Fruit fly (Drosophila melanogaster): ENCODE results near the gene Cdk12.

Cdk12 gene

DNA sequence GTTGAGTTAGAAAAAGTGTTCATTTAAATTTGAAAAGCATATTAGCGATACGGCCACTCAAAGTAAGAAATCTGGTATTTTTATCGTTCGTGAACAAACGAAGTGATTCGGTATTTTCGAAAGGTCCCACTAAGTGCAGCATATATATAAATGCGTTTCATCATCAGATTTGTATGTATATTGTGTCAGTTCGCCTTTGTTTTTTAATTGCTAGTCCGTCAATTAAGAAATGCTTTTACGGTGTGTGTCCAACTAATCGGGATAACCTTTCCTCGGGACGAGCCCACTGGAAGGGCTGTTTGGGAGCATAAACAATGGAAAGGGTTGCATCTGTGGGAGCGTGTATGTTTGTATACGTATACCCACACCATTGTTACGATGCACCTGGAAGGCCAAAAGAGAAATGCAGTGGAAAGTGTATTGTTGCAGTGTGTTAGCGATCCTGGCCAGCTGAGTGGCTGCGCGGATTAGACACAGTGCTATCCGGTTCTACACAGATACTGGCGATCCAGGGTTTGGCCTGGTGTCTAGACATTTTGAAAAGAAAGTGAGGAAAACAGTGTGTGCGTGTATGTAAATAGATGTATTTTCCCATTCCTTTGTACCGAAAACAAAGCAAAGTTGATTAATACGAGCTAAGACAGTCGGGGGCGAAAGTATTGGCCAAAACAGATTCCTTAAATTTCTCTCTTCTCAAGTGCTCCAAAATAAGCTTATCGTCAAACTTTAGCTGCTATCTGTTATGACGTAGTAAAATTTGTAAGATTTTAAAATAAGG is 7.1 kb downstream of the Cdk12 start, which contains the start of gene CG7611 (continued):
- TF ChIP-seq CG11696 (GFP tag; IDR thresholded peaks at IDR 0.05) (no peak), cato (GFP tag; optimal IDR thresholded peaks at IDR 0.05; ENCODE audit: borderline replicate concordance) (no peak), nerfin-1 (tag; optimal IDR thresholded peaks at IDR 0.05) (no peak), caup (GFP tag; optimal IDR thresholded peaks at IDR 0.05; ENCODE audit: severe bottlenecking) (no peak), Hand (GFP tag; optimal IDR thresholded peaks at IDR 0.05) (no peak), CG4617 (GFP tag; optimal IDR thresholded peaks at IDR 0.05; ENCODE audit: borderline replicate concordance) (peak; percentile 79), CG13123 (GFP tag; optimal IDR thresholded peaks at IDR 0.05) (no peak), CG10366 (GFP tag; IDR thresholded peaks at IDR 0.05) (no peak), D19B (GFP tag; optimal IDR thresholded peaks at IDR 0.05) (no peak), CG31441 (GFP tag; IDR thresholded peaks at IDR 0.05) (no peak), Gsc (GFP tag; IDR thresholded peaks at IDR 0.05) (no peak), CG1792 (GFP tag; optimal IDR thresholded peaks at IDR 0.05) (no peak), sens (GFP tag) (peak; percentile 59), CG17186 (GFP tag; optimal IDR thresholded peaks at IDR 0.05) (peak; percentile 9)

dm6 chr3L:21524071-21524889 is 8.2 kb downstream of the Cdk12 start:
- 0 out of 3 replicates have a peak, but pooled peaks have one; percentile 35 for TF ChIP-seq CG17361 (GFP tag; IDR thresholded peaks at IDR 0.05)
- TF ChIP-seq Hr78 (GFP tag; optimal IDR thresholded peaks at IDR 0.05), result peak in 1 of 2 experiments; percentile 97
- peak; percentile 33 for TF ChIP-seq CG10979 (tag; optimal IDR thresholded peaks at IDR 0.05)
- TF ChIP-seq luna (GFP tag; optimal IDR thresholded peaks at IDR 0.05), result no peak
- peak; percentile 56 for TF ChIP-seq Drgx (GFP tag; IDR thresholded peaks at IDR 0.05)
- TF ChIP-seq Xrp1 (GFP tag; IDR thresholded peaks at IDR 0.05), result peak; percentile 10; the same call in 1 of the 2 replicates
- TF ChIP-seq CG18262 (tag; optimal IDR thresholded peaks at IDR 0.05), result peak; percentile 12
- TF ChIP-seq CG15011 (GFP tag; optimal IDR thresholded peaks at IDR 0.05), result no peak
- TF ChIP-seq CG4424 (GFP tag; optimal IDR thresholded peaks at IDR 0.05), result peak; percentile 16
- TF ChIP-seq Bdp1 (GFP tag; optimal IDR thresholded peaks at IDR 0.05), result no peak
- TF ChIP-seq CG14050 (GFP tag; IDR thresholded peaks at IDR 0.05), result no peak
- peak; percentile 17 for TF ChIP-seq CG1529 (GFP tag; optimal IDR thresholded peaks at IDR 0.05)
- TF ChIP-seq CG12299 (tag; optimal IDR thresholded peaks at IDR 0.05), result no peak
- TF ChIP-seq CG17829 (tag; optimal IDR thresholded peaks at IDR 0.05), result peak; percentile 20
- peak; percentile 45 for TF ChIP-seq Ets65A (GFP tag)
- no peak for TF ChIP-seq CG12219 (GFP tag; optimal IDR thresholded peaks at IDR 0.05)
- TF ChIP-seq sens (GFP tag), result peak; percentile 77
- peak; percentile 96 for TF ChIP-seq CG15073 (GFP tag; optimal IDR thresholded peaks at IDR 0.05)
- TF ChIP-seq CG17359 (tag; optimal IDR thresholded peaks at IDR 0.05), result peak; percentile 9
- no peak for TF ChIP-seq CG7963 (GFP tag; IDR thresholded peaks at IDR 0.05; ENCODE audit: partially characterized antibody)
- TF ChIP-seq CG2875 (GFP tag; optimal IDR thresholded peaks at IDR 0.05), result peak; percentile 26
- peak; percentile 22 for TF ChIP-seq Med (GFP tag)
- TF ChIP-seq D19A (tag; optimal IDR thresholded peaks at IDR 0.05), result peak; percentile 76
- peak; percentile 38 for TF ChIP-seq CG2712 (tag; optimal IDR thresholded peaks at IDR 0.05)
- TF ChIP-seq pho (GFP tag; optimal IDR thresholded peaks at IDR 0.05), result peak; percentile 4
- no peak for TF ChIP-seq CG43689 (GFP tag; IDR thresholded peaks at IDR 0.05)
- TF ChIP-seq onecut (GFP tag; IDR thresholded peaks at IDR 0.05), result no peak
- TF ChIP-seq CG2199 (GFP tag; IDR thresholded peaks at IDR 0.05), result 0 out of 3 replicates have a peak, but pooled peaks have one; percentile 20
- TF ChIP-seq CG6765 (GFP tag; optimal IDR thresholded peaks at IDR 0.05), result no peak
- peak; percentile 34 for TF ChIP-seq cg (GFP tag; optimal IDR thresholded peaks at IDR 0.05)
- 0 out of 2 replicates have a peak, but pooled peaks have one; percentile 9 for TF ChIP-seq CG32767 (GFP tag; IDR thresholded peaks at IDR 0.05)
- no peak for TF ChIP-seq Dp (GFP tag; optimal IDR thresholded peaks at IDR 0.05)

Data from whole organism, embryonic.